Worm (Caenorhabditis elegans) whole organism, young adult: ENCODE results near the gene F26A1.9.

Source experiments
- B0035.1 ChIP-seq: sonication (generic microtip); optimal IDR thresholded peaks from 2 replicates; lab custom pipeline; 2016; ENCODE audit warnings: missing genetic modification characterization, mild to moderate bottlenecking, missing compliant biosample characterization, missing genotype, missing genetic modification reagents
- B0261.1 ChIP-seq: sonication (generic microtip); optimal IDR thresholded peaks from 2 replicates; lab custom pipeline; 2016; ENCODE audit warnings: mild to moderate bottlenecking, missing genetic modification characterization, moderate library complexity, missing compliant biosample characterization
- F10E7.11 ChIP-seq: sonication (generic microtip); optimal IDR thresholded peaks from 2 replicates; lab custom pipeline; 2017; ENCODE audit warnings: mild to moderate bottlenecking, missing genetic modification characterization, moderate library complexity, missing compliant biosample characterization
- F33H1.4 ChIP-seq: fragments of 200-800 bp; sonication (Bioruptor generic); IDR thresholded peaks from 2 replicates; pipeline ENCODE4 v1.3.6; 2022; ENCODE audit warnings: missing genetic modification reagents, missing genetic modification characterization, missing compliant biosample characterization
- F57A8.1 ChIP-seq: fragments of 200-800 bp; sonication (Bioruptor generic); optimal IDR thresholded peaks from 2 replicates; lab custom pipeline; 2018; ENCODE audit warnings: mild to moderate bottlenecking, missing genetic modification characterization, moderate library complexity, missing compliant biosample characterization
- Y53G8AR.9 ChIP-seq: fragments of 200-800 bp; sonication (Bioruptor generic); conservative IDR thresholded peaks from 2 replicates; pipeline ENCODE4 v1.3.6; 2022; ENCODE audit warnings: missing genetic modification reagents, missing genetic modification characterization, missing compliant biosample characterization
- Y79H2A.3 ChIP-seq: fragments of 200-800 bp; sonication (Bioruptor generic); conservative IDR thresholded peaks from 2 replicates; pipeline ENCODE4 v1.3.6; 2022; ENCODE audit warnings: missing genetic modification reagents, missing genetic modification characterization, missing compliant biosample characterization
- Y95B8A.8 ChIP-seq: fragments of 200-800 bp; sonication (Bioruptor generic); IDR thresholded peaks from 2 replicates; pipeline ENCODE4 v1.3.6; 2022; ENCODE audit warnings: missing genetic modification reagents, missing genetic modification characterization, missing compliant biosample characterization
- akir-1 ChIP-seq: fragments of 200-800 bp; sonication (Bioruptor generic); optimal IDR thresholded peaks from 2 replicates; lab custom pipeline; 2018; ENCODE audit warnings: mild to moderate bottlenecking, missing genetic modification characterization, moderate library complexity, missing compliant biosample characterization
- atf-7 ChIP-seq: sonication (generic microtip); optimal IDR thresholded peaks from 2 replicates; lab custom pipeline; 2017; ENCODE audit warnings: mild to moderate bottlenecking, missing genetic modification characterization, missing compliant biosample characterization
- attf-3 ChIP-seq: fragments of 200-800 bp; sonication (Bioruptor generic); conservative IDR thresholded peaks from 2 replicates; pipeline ENCODE4 v1.3.6; 2022; ENCODE audit warnings: missing genetic modification reagents, missing genetic modification characterization, missing compliant biosample characterization
- attf-5 ChIP-seq: fragments of 200-800 bp; sonication (Bioruptor generic); optimal IDR thresholded peaks from 2 replicates; lab custom pipeline; 2018; ENCODE audit warnings: mild to moderate bottlenecking, missing genetic modification characterization, missing compliant biosample characterization
- ceh-91 ChIP-seq: fragments of 200-800 bp; sonication (Bioruptor generic); IDR thresholded peaks from 2 replicates; pipeline ENCODE4 v1.3.6; 2022; ENCODE audit warnings: missing genetic modification reagents, missing genetic modification characterization, missing compliant biosample characterization
- die-1 ChIP-seq: sonication (generic microtip); optimal IDR thresholded peaks from 2 replicates; lab custom pipeline; 2016; ENCODE audit warnings: missing genotype, mild to moderate bottlenecking, missing genetic modification characterization, missing compliant biosample characterization
- dox-1 ChIP-seq: fragments of 200-800 bp; sonication (Bioruptor generic); IDR thresholded peaks from 2 replicates; pipeline ENCODE4 v1.3.6; 2022; ENCODE audit warnings: missing genetic modification reagents, missing genetic modification characterization, missing compliant biosample characterization
- dpl-1 ChIP-seq: fragments of 150-350 bp; optimal IDR thresholded peaks from 2 replicates; lab custom pipeline; 2014; ENCODE audit warnings: missing biosample characterization, missing genetic modification reagents, missing genetic modification characterization
- efl-1 ChIP-seq: fragments of 150-350 bp; optimal IDR thresholded peaks from 2 replicates; lab custom pipeline; 2014; ENCODE audit warnings: missing biosample characterization, missing genetic modification reagents, missing genetic modification characterization
- egrh-3 ChIP-seq: fragments of 200-800 bp; sonication (Bioruptor generic); IDR thresholded peaks from 2 replicates; pipeline ENCODE4 v1.3.6; 2022; ENCODE audit warnings: missing genetic modification reagents, missing genetic modification characterization, missing compliant biosample characterization
- hmg-1.2 ChIP-seq: fragments of 200-800 bp; sonication (Bioruptor generic); IDR thresholded peaks from 2 replicates; pipeline ENCODE4 v1.3.6; 2022; ENCODE audit warnings: missing genetic modification reagents, missing genetic modification characterization, missing compliant biosample characterization
- hmg-20 ChIP-seq: fragments of 200-800 bp; sonication (Bioruptor generic); IDR thresholded peaks from 2 replicates; pipeline ENCODE4 v1.3.6; 2022; ENCODE audit warnings: missing genetic modification reagents, missing genetic modification characterization, missing compliant biosample characterization
- hrde-1 ChIP-seq: sonication (generic microtip); optimal IDR thresholded peaks from 2 replicates; lab custom pipeline; 2016; ENCODE audit warnings: missing genetic modification characterization, mild to moderate bottlenecking, missing compliant biosample characterization, moderate library complexity, missing genotype, missing genetic modification reagents, borderline replicate concordance
- lag-1 ChIP-seq: fragments of 200-800 bp; sonication (Bioruptor generic); IDR thresholded peaks from 2 replicates; pipeline ENCODE4 v1.3.6; 2022; ENCODE audit warnings: missing genetic modification reagents, missing genetic modification characterization, missing compliant biosample characterization
- let-607 ChIP-seq, 2 experiments: fragments of 200-800 bp in 1 of 2; sonication (Bioruptor generic) in 1 of 2; sonication (generic microtip) in 1 of 2; optimal IDR thresholded peaks; 2 replicates each; lab custom pipeline; 2016 to 2018; ENCODE audit warnings: mild to moderate bottlenecking in 2 of 2, missing compliant biosample characterization in 2 of 2, missing genetic modification characterization in 2 of 2, moderate library complexity in 2 of 2, missing genotype in 1 of 2
- lin-26 ChIP-seq: fragments of 200-800 bp; sonication (Bioruptor generic); IDR thresholded peaks from 2 replicates; pipeline ENCODE4 v1.3.6; 2022; ENCODE audit warnings: missing genetic modification reagents, missing genetic modification characterization, missing compliant biosample characterization
- lin-35 ChIP-seq, 3 experiments: fragments of 150-350 bp in 2 of 3; sonication (generic microtip) in 1 of 3; optimal IDR thresholded peaks; 2 replicates each; lab custom pipeline; 2014 to 2018; ENCODE audit warnings: missing biosample characterization in 3 of 3, missing genetic modification characterization in 3 of 3, missing genetic modification reagents in 3 of 3
- lin-54 ChIP-seq: fragments of 200-800 bp; sonication (Bioruptor generic); optimal IDR thresholded peaks from 2 replicates; lab custom pipeline; 2018; ENCODE audit warnings: mild to moderate bottlenecking, missing genetic modification characterization, missing compliant biosample characterization
- lir-1 ChIP-seq: fragments of 200-800 bp; sonication (Bioruptor generic); conservative IDR thresholded peaks from 2 replicates; pipeline ENCODE4 v1.3.6; 2022; ENCODE audit warnings: missing genetic modification reagents, missing genetic modification characterization, missing compliant biosample characterization
- lsl-1 ChIP-seq: fragments of 200-800 bp; sonication (Bioruptor generic); optimal IDR thresholded peaks from 2 replicates; lab custom pipeline; 2018; ENCODE audit warnings: mild to moderate bottlenecking, missing genetic modification characterization, moderate library complexity, missing compliant biosample characterization
- madf-3 ChIP-seq: fragments of 200-800 bp; sonication (Bioruptor generic); IDR thresholded peaks from 2 replicates; pipeline ENCODE4 v1.3.6; 2022; ENCODE audit warnings: missing genetic modification reagents, missing genetic modification characterization, missing compliant biosample characterization
- mel-28 ChIP-seq: sonication (generic microtip); optimal IDR thresholded peaks from 2 replicates; lab custom pipeline; 2016; ENCODE audit warnings: borderline replicate concordance, mild to moderate bottlenecking, missing genetic modification characterization, missing compliant biosample characterization
- nfya-2 ChIP-seq: fragments of 200-800 bp; sonication (Bioruptor generic); IDR thresholded peaks from 2 replicates; pipeline ENCODE4 v1.3.6; 2022; ENCODE audit warnings: missing genetic modification reagents, missing genetic modification characterization, missing compliant biosample characterization
- nhr-120 ChIP-seq: fragments of 200-800 bp; sonication (Bioruptor generic); IDR thresholded peaks from 2 replicates; pipeline ENCODE4 v1.3.6; 2022; ENCODE audit warnings: missing genetic modification characterization, missing compliant biosample characterization
- nhr-179 ChIP-seq: sonication (generic microtip); optimal IDR thresholded peaks from 2 replicates; lab custom pipeline; 2016; ENCODE audit warnings: mild to moderate bottlenecking, missing genetic modification characterization, missing compliant biosample characterization
- nhr-27 ChIP-seq: fragments of 200-800 bp; sonication (Bioruptor generic); optimal IDR thresholded peaks from 2 replicates; lab custom pipeline; 2018; ENCODE audit warnings: mild to moderate bottlenecking, missing genetic modification characterization, moderate library complexity, missing compliant biosample characterization
- rcor-1 ChIP-seq: fragments of 200-800 bp; sonication (Bioruptor generic); IDR thresholded peaks from 2 replicates; pipeline ENCODE4 v1.3.6; 2022; ENCODE audit warnings: missing genetic modification reagents, missing genetic modification characterization, missing compliant biosample characterization
- snpc-4 ChIP-seq, 5 experiments: fragments of 150-350 bp in 1 of 5; sonication (generic microtip) in 4 of 5; optimal IDR thresholded peaks; 2 replicates each; lab custom pipeline; 2014 to 2018; ENCODE audit warnings: missing genetic modification characterization in 5 of 5, missing biosample characterization in 3 of 5, antibody characterized with exemption in 2 of 5, mild to moderate bottlenecking in 2 of 5, missing compliant biosample characterization in 2 of 5, missing genotype in 2 of 5, moderate library complexity in 2 of 5, missing genetic modification reagents in 1 of 5
- tbp1 ChIP-seq: fragments of 200-800 bp; sonication (Bioruptor generic); optimal IDR thresholded peaks from 2 replicates; lab custom pipeline; 2018; ENCODE audit warnings: mild to moderate bottlenecking, missing genetic modification characterization, missing compliant biosample characterization
- zim-3 ChIP-seq: sonication (generic microtip); optimal IDR thresholded peaks from 2 replicates; lab custom pipeline; 2017; ENCODE audit warnings: mild to moderate bottlenecking, missing genetic modification characterization, moderate library complexity, missing compliant biosample characterization
- ztf-6 ChIP-seq: fragments of 200-800 bp; sonication (Bioruptor generic); IDR thresholded peaks from 2 replicates; pipeline ENCODE4 v1.3.6; 2022; ENCODE audit warnings: missing genetic modification reagents, missing genetic modification characterization, missing compliant biosample characterization

Gene F26A1.9

ce11 chrIII:4852025-4852424 is 22.7 kb upstream of the F26A1.9 start, which contains the start of gene ced-4:
Gene ced-4 (plus strand): TSS chrIII:4852325.
- no peak for TF ChIP-seq B0261.1 (tag; lab: Kevin White, UChicago)
- no peak for TF ChIP-seq F10E7.11 (tag; lab: Kevin White, UChicago)
- 0 out of 2 replicates have a peak, but pooled peaks have one; percentile 32 for TF ChIP-seq madf-3 (GFP tag; lab: Robert Waterston, UW)
- peak in 1 of 3 experiments; percentile 1 for TF ChIP-seq lin-35 (GFP tag; optimal IDR thresholded peaks at IDR 0.05; lab: Kevin White, UChicago)

- TF ChIP-seq nhr-179 (tag; lab: Kevin White, UChicago) = no peak
- TF ChIP-seq lin-35 (GFP tag; optimal IDR thresholded peaks at IDR 0.05; lab: Kevin White, UChicago) = peak in 1 of 3 experiments; percentile 29
- TF ChIP-seq attf-5 (GFP tag; lab: Kevin White, UChicago) = no peak
- TF ChIP-seq nhr-120 = no peak
- no peak for TF ChIP-seq hrde-1
- no peak for TF ChIP-seq dox-1 (GFP tag; lab: Robert Waterston, UW)
- TF ChIP-seq ztf-6 (GFP tag; lab: Robert Waterston, UW) = no peak
- TF ChIP-seq B0035.1 = no peak
- TF ChIP-seq madf-3 (GFP tag; lab: Robert Waterston, UW) = no peak
- no peak for TF ChIP-seq atf-7 (tag; lab: Kevin White, UChicago)
- TF ChIP-seq dpl-1 (GFP tag; lab: Kevin White, UChicago) = peak; percentile 14
- TF ChIP-seq die-1 (tag; lab: Kevin White, UChicago) = no peak
- TF ChIP-seq lsl-1 (GFP tag; lab: Kevin White, UChicago) = peak; percentile 43
- no peak for TF ChIP-seq attf-3 (GFP tag; lab: Robert Waterston, UW)
- TF ChIP-seq efl-1 = peak; percentile 4
- no peak for TF ChIP-seq hmg-20 (GFP tag; lab: Robert Waterston, UW)
- no peak for TF ChIP-seq egrh-3 (GFP tag; lab: Robert Waterston, UW)
- TF ChIP-seq nfya-2 (GFP tag; lab: Robert Waterston, UW) = no peak
- peak; percentile 21 for TF ChIP-seq lin-54
These were observed 20.8 kb upstream of the F26A1.9 start, which contains the start of gene F26A1.1 for ce11 chrIII:4850139-4850538. Gene F26A1.1 (plus strand): TSS chrIII:4850507.

DNA sequence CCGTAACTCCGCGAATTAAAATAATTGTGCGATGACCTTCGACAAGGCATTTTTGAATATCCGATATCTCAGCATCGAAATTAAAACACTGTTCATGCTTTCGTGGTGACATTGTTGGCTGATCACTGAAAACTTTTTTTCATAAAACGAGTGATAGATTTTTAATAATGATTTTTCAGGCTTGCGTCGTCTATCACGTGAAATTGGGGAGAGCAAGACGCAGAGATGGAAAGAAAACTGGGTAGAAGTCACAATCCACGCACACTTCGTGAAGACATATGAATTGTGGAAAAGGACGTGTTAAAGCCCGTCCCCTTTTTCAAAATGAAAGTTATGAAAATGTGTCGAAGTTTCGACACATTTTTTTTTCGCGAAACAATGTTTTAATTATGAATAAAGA is 20.4 kb upstream of the F26A1.9 start, which contains the start of gene nonu-1:
nonu-1 (minus strand) TSS at position 169 of the 400 bp plus-strand sequence.
- TF ChIP-seq rcor-1 (no peak), hmg-1.2 (GFP tag; lab: Robert Waterston, UW) (peak; percentile 32; the same call in 1 of the 2 replicates), tbp1 (GFP tag; lab: Kevin White, UChicago) (no peak), zim-3 (tag; lab: Kevin White, UChicago) (no peak), let-607 (tag; optimal IDR thresholded peaks at IDR 0.05; lab: Kevin White, UChicago) (peak in 1 of 2 experiments; percentile 25), attf-5 (GFP tag; lab: Kevin White, UChicago) (peak; percentile 37), Y79H2A.3 (GFP tag; lab: Robert Waterston, UW) (no peak), akir-1 (GFP tag; lab: Kevin White, UChicago) (no peak)

DNA sequence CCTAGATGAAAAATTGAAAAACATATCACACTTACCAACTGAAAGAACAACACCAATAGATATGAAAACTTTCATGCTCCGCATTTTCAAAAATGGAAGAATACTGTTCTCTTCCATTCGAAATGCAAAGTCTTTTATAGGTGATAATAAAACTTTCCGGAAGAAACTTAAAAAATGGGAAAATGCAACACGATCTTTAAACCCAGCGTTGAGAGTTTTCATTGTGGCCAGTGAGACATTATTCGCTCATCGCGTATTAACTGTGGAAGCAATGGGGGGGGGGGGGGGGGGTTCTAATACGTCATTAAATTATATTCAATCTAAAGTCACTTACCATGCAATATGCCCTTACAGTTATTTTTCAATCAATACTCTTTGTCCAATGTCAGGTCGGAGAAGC is 15.0 kb upstream of the F26A1.9 start, which contains the start of the genes clec-157 and fkh-5:
clec-157 (minus strand) TSS at position 101 of the 400 bp plus-strand sequence.
fkh-5 (plus strand) TSS at position 336 of the 400 bp plus-strand sequence.
- TF ChIP-seq nfya-2 (GFP tag; lab: Robert Waterston, UW) (no peak), lir-1 (GFP tag; lab: Robert Waterston, UW) (no peak), nhr-27 (tag; lab: Kevin White, UChicago) (no peak), akir-1 (GFP tag; lab: Kevin White, UChicago) (no peak), snpc-4 (GFP tag; optimal IDR thresholded peaks at IDR 0.05; lab: Kevin White, UChicago) (no peak), snpc-4 (tag; optimal IDR thresholded peaks at IDR 0.05; lab: Kevin White, UChicago) (no peak), lag-1 (GFP tag; lab: Robert Waterston, UW) (no peak), tbp1 (GFP tag; lab: Kevin White, UChicago) (no peak), Y53G8AR.9 (GFP tag; lab: Robert Waterston, UW) (no peak), hmg-20 (GFP tag; lab: Robert Waterston, UW) (no peak), madf-3 (GFP tag; lab: Robert Waterston, UW) (no peak), F57A8.1 (no peak), rcor-1 (no peak), ceh-91 (no peak), lin-26 (GFP tag; lab: Robert Waterston, UW) (no peak), F33H1.4 (no peak), Y95B8A.8 (GFP tag; lab: Robert Waterston, UW) (no peak), mel-28 (tag; lab: Kevin White, UChicago) (no peak)
